Worm (Caenorhabditis elegans): ENCODE results near the gene ttr-32.

The ttr-32 gene

DNA sequence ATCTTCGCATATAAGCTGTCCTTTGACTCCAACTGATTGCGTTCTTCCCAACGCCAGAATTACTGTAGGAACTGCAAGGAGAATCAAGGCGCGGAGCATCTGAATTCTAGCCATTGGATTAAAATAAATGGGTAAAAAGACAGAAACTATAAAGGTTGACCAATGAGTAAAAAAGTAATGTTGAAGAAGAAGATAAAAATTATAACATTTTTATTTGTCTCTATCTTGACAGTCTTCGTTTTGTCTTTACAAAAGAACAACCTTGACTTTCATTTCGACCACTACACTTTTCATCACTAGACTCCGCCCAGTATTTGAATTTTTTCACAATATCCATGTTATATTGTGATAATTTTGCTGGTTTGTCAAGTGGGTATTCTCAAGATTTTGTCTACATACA lies 964 bp upstream of the ttr-32 start, which contains the start of gene ttr-8:
ttr-8 (minus strand) TSS at position 101 of the 400 bp plus-strand sequence.
- TF ChIP-seq ceh-2 (tag; optimal IDR thresholded peaks at IDR 0.05) (no peak), ceh-48 (tag; optimal IDR thresholded peaks at IDR 0.05) (no peak), C08G9.2 (tag; optimal IDR thresholded peaks at IDR 0.05) (no peak), pha-2 (tag; optimal IDR thresholded peaks at IDR 0.05) (no peak), T23F11.4 (GFP tag; optimal IDR thresholded peaks at IDR 0.05) (no peak), ref-2 (tag; optimal IDR thresholded peaks at IDR 0.05) (no peak), fkh-10 (GFP tag; optimal IDR thresholded peaks at IDR 0.05) (no peak), ceh-31 (tag; optimal IDR thresholded peaks at IDR 0.05) (no peak), tbx-7 (tag; optimal IDR thresholded peaks at IDR 0.05) (no peak), ama-1 (optimal IDR thresholded peaks at IDR 0.05) (no peak), npax-4 (tag; optimal IDR thresholded peaks at IDR 0.05) (no peak), dve-1 (tag; optimal IDR thresholded peaks at IDR 0.05) (no peak), dmd-4 (tag; optimal IDR thresholded peaks at IDR 0.05; ENCODE audit: borderline replicate concordance) (no peak), unc-42 (tag; optimal IDR thresholded peaks at IDR 0.05) (no peak), ceh-14 (tag; optimal IDR thresholded peaks at IDR 0.05) (no peak), ceh-18 (tag; optimal IDR thresholded peaks at IDR 0.05) (no peak), ttx-3 (tag; optimal IDR thresholded peaks at IDR 0.05) (no peak), pax-1 (tag; optimal IDR thresholded peaks at IDR 0.05) (no peak), F13H6.1 (tag; optimal IDR thresholded peaks at IDR 0.05) (no peak), syd-9 (tag; optimal IDR thresholded peaks at IDR 0.05) (no peak)

DNA sequence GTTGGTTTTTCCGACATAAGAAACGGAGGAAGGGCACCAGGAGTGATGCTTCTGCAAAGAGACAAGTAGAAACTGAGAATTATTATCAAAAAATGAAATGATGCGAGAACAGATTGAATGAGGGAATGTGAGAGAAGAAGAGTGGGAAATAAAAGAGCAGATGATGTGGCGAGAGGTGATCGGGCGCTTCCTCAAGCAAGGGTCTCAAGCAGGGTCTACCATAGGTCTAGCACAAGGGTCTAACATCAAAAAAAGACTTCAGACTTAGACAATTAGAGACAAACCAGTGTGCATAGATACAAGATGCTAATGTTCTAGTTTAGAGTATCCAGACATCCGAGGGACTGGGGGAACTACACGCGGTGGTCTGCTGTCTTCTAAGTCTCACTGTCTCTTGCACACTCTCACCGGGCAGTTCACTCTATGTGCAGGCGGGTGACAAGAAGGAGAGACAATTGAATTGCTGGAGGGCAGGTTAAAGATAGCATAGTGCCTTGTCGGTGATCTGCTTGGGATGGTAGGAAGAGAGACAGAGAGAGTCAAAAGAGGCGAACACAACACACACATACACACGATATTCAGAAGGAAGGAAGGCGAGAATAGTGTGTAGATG lies 4.0 kb downstream of the ttr-32 start, which contains the start of gene R13A5.7:
R13A5.7 (minus strand) TSS at position 51 of the 613 bp plus-strand sequence.
- TF ChIP-seq dmd-4 (tag; optimal IDR thresholded peaks at IDR 0.05; ENCODE audit: borderline replicate concordance) (peak; percentile 2), lin-11 (tag; optimal IDR thresholded peaks at IDR 0.05) (no peak), unc-42 (tag; optimal IDR thresholded peaks at IDR 0.05) (peak; percentile 59), hlh-30 (tag; optimal IDR thresholded peaks at IDR 0.05; ENCODE audit: insufficient read depth) (peak; percentile 89), sox-2 (GFP tag; IDR thresholded peaks at IDR 0.05) (no peak), dve-1 (tag; optimal IDR thresholded peaks at IDR 0.05) (peak; percentile 25), sdc-2 (tag; optimal IDR thresholded peaks at IDR 0.05) (peak; percentile 41), syd-9 (tag; optimal IDR thresholded peaks at IDR 0.05) (peak; percentile 13), pros-1 (tag; optimal IDR thresholded peaks at IDR 0.05) (peak; percentile 70), ceh-19 (GFP tag; optimal IDR thresholded peaks at IDR 0.05) (peak; percentile 56), ama-1 (optimal IDR thresholded peaks at IDR 0.05) (no peak), unc-55 (GFP tag; optimal IDR thresholded peaks at IDR 0.05) (peak; percentile 90), tbx-2 (tag; optimal IDR thresholded peaks at IDR 0.05) (peak; percentile 83), K09A11.1 (tag; optimal IDR thresholded peaks at IDR 0.05; ENCODE audit: insufficient read depth) (no peak), elt-4 (tag; optimal IDR thresholded peaks at IDR 0.05) (no peak), T23F11.4 (GFP tag; optimal IDR thresholded peaks at IDR 0.05) (no peak), madf-2 (tag; optimal IDR thresholded peaks at IDR 0.05) (no peak), F13H6.1 (tag; optimal IDR thresholded peaks at IDR 0.05) (peak; percentile 56), ceh-48 (tag; optimal IDR thresholded peaks at IDR 0.05) (no peak), nfya-1 (tag; optimal IDR thresholded peaks at IDR 0.05) (peak; percentile 83), ceh-2 (tag; optimal IDR thresholded peaks at IDR 0.05) (peak; percentile 40), hlh-6 (tag; optimal IDR thresholded peaks at IDR 0.05) (peak; percentile 48), ceh-18 (tag; optimal IDR thresholded peaks at IDR 0.05) (peak; percentile 43), ceh-34 (tag; optimal IDR thresholded peaks at IDR 0.05) (peak; percentile 78), ceh-31 (tag; optimal IDR thresholded peaks at IDR 0.05) (peak; percentile 86), hlh-8 (tag; optimal IDR thresholded peaks at IDR 0.05) (no peak), hlh-13 (GFP tag; optimal IDR thresholded peaks at IDR 0.05) (no peak), elt-2 (tag; optimal IDR thresholded peaks at IDR 0.05) (peak; percentile 33), ref-2 (tag; optimal IDR thresholded peaks at IDR 0.05) (peak; percentile 9)

ce11 chrIII:7571726-7572125 lies 5.5 kb downstream of the ttr-32 start:
- TF ChIP-seq pat-9 (tag; optimal IDR thresholded peaks at IDR 0.05) (no peak), dmd-4 (tag; optimal IDR thresholded peaks at IDR 0.05; ENCODE audit: borderline replicate concordance) (no peak), ceh-9 (tag; optimal IDR thresholded peaks at IDR 0.05) (no peak), ets-4 (tag; optimal IDR thresholded peaks at IDR 0.05) (no peak), ceh-22 (tag; optimal IDR thresholded peaks at IDR 0.05) (no peak), mec-3 (tag; optimal IDR thresholded peaks at IDR 0.05; ENCODE audit: borderline replicate concordance) (no peak), sox-4 (tag; optimal IDR thresholded peaks at IDR 0.05) (no peak), gmeb-2 (tag; optimal IDR thresholded peaks at IDR 0.05) (no peak), elt-4 (tag; optimal IDR thresholded peaks at IDR 0.05) (no peak), rnt-1 (tag; optimal IDR thresholded peaks at IDR 0.05) (no peak), pag-3 (tag; optimal IDR thresholded peaks at IDR 0.05; ENCODE audit: borderline replicate concordance) (no peak), hlh-15 (tag; optimal IDR thresholded peaks at IDR 0.05) (no peak), pros-1 (tag; optimal IDR thresholded peaks at IDR 0.05) (no peak), lin-11 (tag; optimal IDR thresholded peaks at IDR 0.05) (no peak), ahr-1 (tag; optimal IDR thresholded peaks at IDR 0.05) (no peak), K09A11.1 (tag; optimal IDR thresholded peaks at IDR 0.05; ENCODE audit: insufficient read depth) (no peak)

Data from whole organism, late embryonic.